Fruit fly (Drosophila melanogaster) whole organism, embryonic: ENCODE data around the gene CG11562.

Source experiments
- Adf1 ChIP-seq: fragments of 200-800 bp; sonication (Bioruptor generic); IDR thresholded peaks from 2 replicates; pipeline ENCODE4 v1.3.6; 2022; ENCODE audit warnings: missing biosample characterization, missing genetic modification characterization
- BEAF-32 ChIP-seq: fragments of 200-800 bp; sonication (Bioruptor generic); optimal IDR thresholded peaks from 3 replicates; lab custom pipeline; 2017; ENCODE audit warnings: missing biosample characterization, missing genetic modification characterization, mild to moderate bottlenecking, moderate library complexity, missing genetic modification reagents
- Bteb2 ChIP-seq: fragments of 200-800 bp; sonication (Bioruptor generic); optimal IDR thresholded peaks from 2 replicates; lab custom pipeline; 2016; ENCODE audit warnings: missing biosample characterization, missing genetic modification characterization
- CG10267 ChIP-seq: fragments of 200-800 bp; sonication (Bioruptor generic); optimal IDR thresholded peaks from 2 replicates; lab custom pipeline; 2018; ENCODE audit warnings: missing biosample characterization, mild to moderate bottlenecking, missing genetic modification characterization, moderate library complexity
- CG10654 ChIP-seq: fragments of 200-800 bp; sonication (Bioruptor generic); optimal IDR thresholded peaks from 2 replicates; lab custom pipeline; 2016; ENCODE audit warnings: missing biosample characterization, missing genetic modification characterization
- CG11504 ChIP-seq: fragments of 200-800 bp; sonication (Bioruptor generic); optimal IDR thresholded peaks from 3 replicates; lab custom pipeline; 2019; ENCODE audit warnings: missing biosample characterization, mild to moderate bottlenecking, missing genetic modification characterization, moderate library complexity
- CG12104 ChIP-seq: fragments of 200-800 bp; sonication (Bioruptor generic); optimal IDR thresholded peaks from 3 replicates; lab custom pipeline; 2016; ENCODE audit warnings: missing biosample characterization, missing genetic modification characterization
- CG14014 ChIP-seq: fragments of 200-800 bp; sonication (Bioruptor generic); IDR thresholded peaks from 2 replicates; pipeline ENCODE4 v1.3.6; 2022; ENCODE audit warnings: missing biosample characterization, missing genetic modification characterization
- CG14710 ChIP-seq: fragments of 200-800 bp; sonication (Bioruptor generic); optimal IDR thresholded peaks from 3 replicates; lab custom pipeline; 2019; ENCODE audit warnings: missing biosample characterization, mild to moderate bottlenecking, missing genetic modification characterization, moderate library complexity
- CG15269 ChIP-seq: fragments of 200-800 bp; sonication (Bioruptor generic); optimal IDR thresholded peaks from 2 replicates; lab custom pipeline; 2018; ENCODE audit warnings: missing biosample characterization, mild to moderate bottlenecking, missing genetic modification characterization, moderate library complexity
- CG17568 ChIP-seq: fragments of 200-800 bp; sonication (Bioruptor generic); optimal IDR thresholded peaks from 2 replicates; lab custom pipeline; 2018; ENCODE audit warnings: missing biosample characterization, mild to moderate bottlenecking, missing genetic modification characterization, moderate library complexity
- CG18599 ChIP-seq: fragments of 200-800 bp; sonication (Bioruptor generic); optimal IDR thresholded peaks from 3 replicates; lab custom pipeline; 2017; ENCODE audit warnings: missing biosample characterization, missing genetic modification characterization, mild to moderate bottlenecking, moderate library complexity, missing genetic modification reagents
- CG2120 ChIP-seq: fragments of 200-800 bp; sonication (Bioruptor generic); optimal IDR thresholded peaks from 3 replicates; lab custom pipeline; 2016; ENCODE audit warnings: missing biosample characterization, missing genetic modification characterization
- CG2129 ChIP-seq: fragments of 200-800 bp; sonication (Bioruptor generic); IDR thresholded peaks from 2 replicates; pipeline ENCODE4 v1.3.6; 2022; ENCODE audit warnings: missing biosample characterization, missing genetic modification characterization; ENCODE audit not compliant: partially characterized antibody
- CG2875 ChIP-seq: fragments of 200-800 bp; sonication (Bioruptor generic); optimal IDR thresholded peaks from 2 replicates; lab custom pipeline; 2017; ENCODE audit warnings: missing biosample characterization, mild to moderate bottlenecking, missing genetic modification characterization, missing genetic modification reagents
- CG3065 ChIP-seq: fragments of 200-800 bp; sonication (Bioruptor generic); optimal IDR thresholded peaks from 2 replicates; lab custom pipeline; 2016; ENCODE audit warnings: missing biosample characterization, missing genetic modification characterization
- CG31388 ChIP-seq: fragments of 200-800 bp; sonication (Bioruptor generic); optimal IDR thresholded peaks from 2 replicates; lab custom pipeline; 2016; ENCODE audit warnings: missing biosample characterization, missing genetic modification characterization
- CG3847 ChIP-seq: fragments of 200-800 bp; sonication (Bioruptor generic); IDR thresholded peaks from 2 replicates; pipeline ENCODE4 v1.3.6; 2022; ENCODE audit warnings: missing biosample characterization, missing genetic modification characterization
- CG3995 ChIP-seq: fragments of 200-800 bp; sonication (Bioruptor generic); optimal IDR thresholded peaks from 3 replicates; lab custom pipeline; 2016; ENCODE audit warnings: missing biosample characterization, missing genetic modification characterization
- CG4360 ChIP-seq: fragments of 200-800 bp; sonication (Bioruptor generic); IDR thresholded peaks from 2 replicates; pipeline ENCODE4 v1.3.6; 2022; ENCODE audit warnings: missing biosample characterization, missing genetic modification characterization
- CG6175 ChIP-seq: fragments of 200-800 bp; sonication (Bioruptor generic); IDR thresholded peaks from 3 replicates; pipeline ENCODE4 v1.3.6; 2022; ENCODE audit warnings: missing biosample characterization, missing genetic modification characterization
- CG9609 ChIP-seq: fragments of 200-800 bp; sonication (Bioruptor generic); optimal IDR thresholded peaks from 3 replicates; lab custom pipeline; 2016; ENCODE audit warnings: missing biosample characterization, missing genetic modification characterization
- CTCF ChIP-seq: fragments of 200-800 bp; sonication (Bioruptor generic); optimal IDR thresholded peaks from 2 replicates; lab custom pipeline; 2017; ENCODE audit warnings: missing biosample characterization, mild to moderate bottlenecking, missing genetic modification characterization, moderate library complexity
- Dbx ChIP-seq: fragments of 200-800 bp; sonication (Bioruptor generic); IDR thresholded peaks from 3 replicates; pipeline ENCODE4 v1.3.6; 2022; ENCODE audit warnings: missing biosample characterization, missing genetic modification characterization
- Dek ChIP-seq: fragments of 200-800 bp; sonication (Bioruptor generic); optimal IDR thresholded peaks from 3 replicates; lab custom pipeline; 2019; ENCODE audit warnings: missing biosample characterization, mild to moderate bottlenecking, missing genetic modification characterization, moderate library complexity
- Dip2 ChIP-seq: fragments of 200-800 bp; sonication (Bioruptor generic); IDR thresholded peaks from 2 replicates; pipeline ENCODE4 v1.3.6; 2022; ENCODE audit warnings: missing biosample characterization, missing genetic modification characterization
- Dll ChIP-seq: fragments of 200-800 bp; sonication (Bioruptor generic); IDR thresholded peaks from 4 replicates; pipeline ENCODE4 v1.3.6; 2022; ENCODE audit warnings: missing biosample characterization, missing genetic modification characterization; ENCODE audit not compliant: partially characterized antibody
- Ets65A ChIP-seq: fragments of 200-800 bp; sonication (Bioruptor generic); peaks from one replicate; lab custom pipeline; 2016; ENCODE audit warnings: missing biosample characterization, missing genetic modification characterization
- HmgD ChIP-seq: fragments of 200-800 bp; sonication (Bioruptor generic); optimal IDR thresholded peaks from 3 replicates; lab custom pipeline; 2016; ENCODE audit warnings: missing biosample characterization, missing genetic modification characterization
- Lhr ChIP-seq: fragments of 200-800 bp; sonication (Bioruptor generic); optimal IDR thresholded peaks from 3 replicates; lab custom pipeline; 2017; ENCODE audit warnings: mild to moderate bottlenecking, missing biosample characterization, missing genetic modification reagents, missing genetic modification characterization
- MBD-R2 ChIP-seq: fragments of 200-800 bp; sonication (Bioruptor generic); IDR thresholded peaks from 2 replicates; pipeline ENCODE4 v1.3.6; 2022; ENCODE audit warnings: missing biosample characterization, missing genetic modification characterization
- Mad ChIP-seq: fragments of 200-800 bp; sonication (Bioruptor generic); optimal IDR thresholded peaks from 2 replicates; lab custom pipeline; 2016; ENCODE audit warnings: missing biosample characterization, missing genetic modification characterization
- Mrtf ChIP-seq: fragments of 200-800 bp; sonication (Bioruptor generic); IDR thresholded peaks from 3 replicates; pipeline ENCODE4 v1.3.6; 2022; ENCODE audit warnings: missing biosample characterization, missing genetic modification characterization
- PHDP ChIP-seq: fragments of 200-800 bp; sonication (Bioruptor generic); optimal IDR thresholded peaks from 3 replicates; lab custom pipeline; 2018; ENCODE audit warnings: missing biosample characterization, mild to moderate bottlenecking, missing genetic modification characterization, moderate library complexity
- Ravus ChIP-seq: fragments of 200-800 bp; sonication (Bioruptor generic); IDR thresholded peaks from 2 replicates; pipeline ENCODE4 v1.3.6; 2022; ENCODE audit warnings: missing biosample characterization, missing genetic modification characterization
- Spps ChIP-seq: fragments of 200-800 bp; sonication (Bioruptor generic); optimal IDR thresholded peaks from 2 replicates; lab custom pipeline; 2018; ENCODE audit warnings: missing biosample characterization, mild to moderate bottlenecking, missing genetic modification characterization
- bbx ChIP-seq: fragments of 200-800 bp; sonication (Bioruptor generic); IDR thresholded peaks from 2 replicates; pipeline ENCODE4 v1.3.6; 2022; ENCODE audit warnings: missing biosample characterization, missing genetic modification characterization; ENCODE audit not compliant: partially characterized antibody
- bigmax ChIP-seq: fragments of 200-800 bp; sonication (Bioruptor generic); optimal IDR thresholded peaks from 2 replicates; lab custom pipeline; 2018; ENCODE audit warnings: missing biosample characterization, mild to moderate bottlenecking, missing genetic modification characterization
- chm ChIP-seq: fragments of 200-800 bp; sonication (Bioruptor generic); IDR thresholded peaks from 2 replicates; pipeline ENCODE4 v1.3.6; 2022; ENCODE audit warnings: missing biosample characterization, missing genetic modification characterization
- ftz-f1 ChIP-seq: fragments of 200-800 bp; sonication (Bioruptor generic); optimal IDR thresholded peaks from 2 replicates; lab custom pipeline; 2016; ENCODE audit warnings: missing biosample characterization, missing genetic modification characterization
- mirr ChIP-seq: fragments of 200-800 bp; sonication (Bioruptor generic); optimal IDR thresholded peaks from 3 replicates; lab custom pipeline; 2018; ENCODE audit warnings: missing biosample characterization, mild to moderate bottlenecking, missing genetic modification characterization
- nmo ChIP-seq: fragments of 200-800 bp; sonication (Bioruptor generic); optimal IDR thresholded peaks from 2 replicates; lab custom pipeline; 2018; ENCODE audit warnings: missing biosample characterization, mild to moderate bottlenecking, missing genetic modification characterization, moderate library complexity
- org-1 ChIP-seq: fragments of 200-800 bp; sonication (Bioruptor generic); optimal IDR thresholded peaks from 2 replicates; lab custom pipeline; 2017; ENCODE audit warnings: missing biosample characterization, missing genetic modification characterization
- pfk ChIP-seq: fragments of 200-800 bp; sonication (Bioruptor generic); optimal IDR thresholded peaks from 2 replicates; lab custom pipeline; 2018; ENCODE audit warnings: missing biosample characterization, mild to moderate bottlenecking, missing genetic modification characterization, moderate library complexity
- pnt ChIP-seq: fragments of 200-800 bp; sonication (Bioruptor generic); optimal IDR thresholded peaks from 3 replicates; lab custom pipeline; 2016; ENCODE audit warnings: missing biosample characterization, missing genetic modification characterization
- pzg ChIP-seq: fragments of 200-800 bp; sonication (Bioruptor generic); optimal IDR thresholded peaks from 3 replicates; lab custom pipeline; 2018; ENCODE audit warnings: missing biosample characterization, mild to moderate bottlenecking, missing genetic modification characterization, moderate library complexity
- ro ChIP-seq: fragments of 200-800 bp; sonication (Bioruptor generic); IDR thresholded peaks from 2 replicates; pipeline ENCODE4 v1.3.6; 2022; ENCODE audit warnings: missing biosample characterization, missing genetic modification characterization
- row ChIP-seq: fragments of 200-800 bp; sonication (Bioruptor generic); IDR thresholded peaks from 3 replicates; pipeline ENCODE4 v1.3.6; 2022; ENCODE audit warnings: missing biosample characterization, missing genetic modification characterization
- tgo ChIP-seq: fragments of 200-800 bp; sonication (Bioruptor generic); IDR thresholded peaks from 3 replicates; pipeline ENCODE4 v1.3.6; 2022; ENCODE audit warnings: missing biosample characterization, missing genetic modification characterization
- tx ChIP-seq: fragments of 200-800 bp; sonication (Bioruptor generic); optimal IDR thresholded peaks from 2 replicates; lab custom pipeline; 2016; ENCODE audit warnings: missing biosample characterization, missing genetic modification characterization
- unc-4 ChIP-seq: fragments of 200-800 bp; sonication (Bioruptor generic); IDR thresholded peaks from 2 replicates; pipeline ENCODE4 v1.3.6; 2022; ENCODE audit warnings: missing biosample characterization, missing genetic modification characterization; ENCODE audit not compliant: partially characterized antibody
- yki ChIP-seq: fragments of >200 bp; optimal IDR thresholded peaks from 3 replicates; lab custom pipeline; 2018
- zen2 ChIP-seq: fragments of 200-800 bp; sonication (Bioruptor generic); IDR thresholded peaks from 3 replicates; pipeline ENCODE4 v1.3.6; 2022; ENCODE audit warnings: missing biosample characterization, missing genetic modification characterization; ENCODE audit not compliant: partially characterized antibody

CG11562 gene

dm6 chr2L:252174-252573 is 40.0 kb upstream of the CG11562 start, which contains the start of gene Rpp30 (continued):
- TF ChIP-seq row (GFP tag; lab: Robert Waterston, UW) (peak; percentile 20; the same call in 1 of the 3 replicates), CG12104 (no peak), pnt (no peak), Lhr (GFP tag; lab: Kevin White, UChicago) (peak; percentile 61), CG3995 (no peak), MBD-R2 (GFP tag; lab: Robert Waterston, UW) (peak; percentile 95), CG14710 (peak; percentile 28), CG17568 (GFP tag; lab: Kevin White, UChicago) (no peak), CG14014 (GFP tag; lab: Robert Waterston, UW) (no peak), CG4360 (GFP tag; lab: Robert Waterston, UW) (no peak), CTCF (GFP tag; lab: Kevin White, UChicago) (no peak), Dip2 (no peak), CG6175 (no peak), Dll (GFP tag; lab: Robert Waterston, UW) (peak; percentile 49; the same call in 2 of the 4 replicates), Dbx (no peak), HmgD (GFP tag; lab: Kevin White, UChicago) (peak; percentile 14), Adf1 (no peak), mirr (GFP tag; lab: Kevin White, UChicago) (no peak), CG9609 (GFP tag; lab: Kevin White, UChicago) (no peak), CG2875 (GFP tag; lab: Kevin White, UChicago) (no peak), org-1 (GFP tag; lab: Kevin White, UChicago) (no peak), Spps (no peak), CG10654 (GFP tag; lab: Kevin White, UChicago) (no peak), CG3847 (GFP tag; lab: Robert Waterston, UW) (peak; percentile 65), Mrtf (GFP tag; lab: Robert Waterston, UW) (no peak), bigmax (GFP tag; lab: Kevin White, UChicago) (no peak), chm (GFP tag; lab: Robert Waterston, UW) (no peak), CG18599 (no peak), nmo (no peak), Bteb2 (GFP tag; lab: Kevin White, UChicago) (no peak), ro (GFP tag; lab: Robert Waterston, UW) (no peak), tx (GFP tag; lab: Kevin White, UChicago) (no peak), pfk (GFP tag; lab: Kevin White, UChicago) (no peak), unc-4 (GFP tag; lab: Robert Waterston, UW) (no peak), CG15269 (no peak), Ets65A (no peak), zen2 (0 out of 3 replicates have a peak, but pooled peaks have one; percentile 3), CG2129 (GFP tag; lab: Robert Waterston, UW) (no peak), Ravus (GFP tag; lab: Robert Waterston, UW) (no peak), CG3065 (GFP tag; lab: Kevin White, UChicago) (no peak), CG11504 (tag; lab: Kevin White, UChicago) (peak; percentile 22), CG10267 (tag; lab: Kevin White, UChicago) (peak; percentile 23), CG2120 (GFP tag; lab: Kevin White, UChicago) (no peak), CG31388 (no peak), yki (no peak), pzg (GFP tag; lab: Kevin White, UChicago) (peak; percentile 58), tgo (no peak), bbx (GFP tag; lab: Robert Waterston, UW) (peak; percentile 14; the same call in 1 of the 2 replicates), ftz-f1 (GFP tag; lab: Kevin White, UChicago) (peak; percentile 74), Dek (peak; percentile 22), PHDP (tag; lab: Kevin White, UChicago) (no peak), BEAF-32 (GFP tag; lab: Kevin White, UChicago) (peak; percentile 31), Mad (no peak)
